Fruit fly (Drosophila melanogaster): ENCODE measurements around the gene EMC6.
A peak's percentile ranks its signal among the peaks of the same experiment; 100 is the strongest.

EMC6 gene

dm6 chr3R:25044816-25045551 lies 20.2 kb upstream of the EMC6 start, which contains the start of gene 5PtaseI:
Gene 5PtaseI, minus strand, starts transcription at chr3R:25045151.
- TF ChIP-seq bab1 (GFP tag; optimal IDR thresholded peaks at IDR 0.05): peak; percentile 14
- peak; percentile 86 for TF ChIP-seq tj (GFP tag; optimal IDR thresholded peaks at IDR 0.05)
- TF ChIP-seq cic (GFP tag; optimal IDR thresholded peaks at IDR 0.05): no peak

dm6 chr3R:25039028-25039476 lies 14.2 kb upstream of the EMC6 start, which contains the start of the genes Ythdf and bai:
Gene Ythdf, minus strand, starts transcription at chr3R:25039249.
Gene bai, plus strand, starts transcription at chr3R:25039374.
- peak; percentile 40 for TF ChIP-seq CG7101 (tag; optimal IDR thresholded peaks at IDR 0.05)
- no peak for TF ChIP-seq toe (GFP tag; optimal IDR thresholded peaks at IDR 0.05)
- TF ChIP-seq CG11617 (GFP tag; optimal IDR thresholded peaks at IDR 0.05): peak; percentile 46
- no peak for TF ChIP-seq CG5204 (GFP tag; optimal IDR thresholded peaks at IDR 0.05)
- TF ChIP-seq cic (GFP tag; optimal IDR thresholded peaks at IDR 0.05): no peak
- peak; percentile 30 for TF ChIP-seq bab1 (GFP tag; optimal IDR thresholded peaks at IDR 0.05)
- no peak for TF ChIP-seq tj (GFP tag; optimal IDR thresholded peaks at IDR 0.05)
- TF ChIP-seq CG1620 (GFP tag; optimal IDR thresholded peaks at IDR 0.05): peak; percentile 65
- TF ChIP-seq kay (GFP tag; ENCODE audit: borderline replicate concordance): no peak
- TF ChIP-seq Mnt (GFP tag; optimal IDR thresholded peaks at IDR 0.05): peak; percentile 58
- TF ChIP-seq CG7045 (GFP tag; optimal IDR thresholded peaks at IDR 0.05): no peak
- TF ChIP-seq Hr96 (GFP tag; optimal IDR thresholded peaks at IDR 0.05): no peak
- TF ChIP-seq CG33017 (tag; optimal IDR thresholded peaks at IDR 0.05): no peak
- TF ChIP-seq cnc (optimal IDR thresholded peaks at IDR 0.05): no peak
- peak; percentile 35 for TF ChIP-seq Crg-1 (GFP tag; optimal IDR thresholded peaks at IDR 0.05)
- TF ChIP-seq pad (GFP tag; optimal IDR thresholded peaks at IDR 0.05): peak; percentile 55
- TF ChIP-seq ovo (GFP tag; optimal IDR thresholded peaks at IDR 0.05): no peak
- TF ChIP-seq CG14711 (tag; optimal IDR thresholded peaks at IDR 0.05): peak; percentile 25
- peak; percentile 1 for TF ChIP-seq CG12768 (GFP tag; optimal IDR thresholded peaks at IDR 0.05)
- TF ChIP-seq Clk (GFP tag; optimal IDR thresholded peaks at IDR 0.05): peak; percentile 30

dm6 chr3R:25036644-25037043 lies 11.8 kb upstream of the EMC6 start, which contains the start of gene CG31115:
Gene CG31115, plus strand, starts transcription at chr3R:25036944.
- TF ChIP-seq cnc (optimal IDR thresholded peaks at IDR 0.05) (no peak), CG1620 (GFP tag; optimal IDR thresholded peaks at IDR 0.05) (no peak)

dm6 chr3R:25033142-25033586 lies 8.3 kb upstream of the EMC6 start, which contains the start of gene Smg6:
Gene Smg6, minus strand, starts transcription at chr3R:25033465.
- TF ChIP-seq Mnt (GFP tag; optimal IDR thresholded peaks at IDR 0.05) (peak; percentile 35), cic (GFP tag; optimal IDR thresholded peaks at IDR 0.05) (peak; percentile 39), CG14711 (tag; optimal IDR thresholded peaks at IDR 0.05) (no peak), CG12768 (GFP tag; optimal IDR thresholded peaks at IDR 0.05) (no peak), CG7045 (GFP tag; optimal IDR thresholded peaks at IDR 0.05) (no peak), CG11617 (GFP tag; optimal IDR thresholded peaks at IDR 0.05) (peak; percentile 31), pad (GFP tag; optimal IDR thresholded peaks at IDR 0.05) (no peak), tj (GFP tag; optimal IDR thresholded peaks at IDR 0.05) (peak; percentile 98), bab1 (GFP tag; optimal IDR thresholded peaks at IDR 0.05) (peak; percentile 64)

- TF ChIP-seq cnc (optimal IDR thresholded peaks at IDR 0.05) (peak in 1 of 2 experiments; percentile 56), Crg-1 (GFP tag; optimal IDR thresholded peaks at IDR 0.05) (no peak)
Observed at dm6 chr3R:25032686-25033085, 7.9 kb upstream of the EMC6 start.

- TF ChIP-seq cnc (optimal IDR thresholded peaks at IDR 0.05) (no peak), Mnt (GFP tag; optimal IDR thresholded peaks at IDR 0.05) (peak; percentile 34), Clk (GFP tag; optimal IDR thresholded peaks at IDR 0.05) (no peak), tj (GFP tag; optimal IDR thresholded peaks at IDR 0.05) (peak; percentile 10), CG33017 (tag; optimal IDR thresholded peaks at IDR 0.05) (no peak), CG1620 (GFP tag; optimal IDR thresholded peaks at IDR 0.05) (no peak), kay (GFP tag; ENCODE audit: borderline replicate concordance) (peak; percentile 95), CG7101 (tag; optimal IDR thresholded peaks at IDR 0.05) (peak; percentile 42), CG14711 (tag; optimal IDR thresholded peaks at IDR 0.05) (peak; percentile 8), ovo (GFP tag; optimal IDR thresholded peaks at IDR 0.05) (no peak), CG12768 (GFP tag; optimal IDR thresholded peaks at IDR 0.05) (peak; percentile 40), pad (GFP tag; optimal IDR thresholded peaks at IDR 0.05) (peak; percentile 41), CG7045 (GFP tag; optimal IDR thresholded peaks at IDR 0.05) (peak; percentile 28), CG11617 (GFP tag; optimal IDR thresholded peaks at IDR 0.05) (peak; percentile 74)
Observed at dm6 chr3R:25027281-25028219, 2.7 kb upstream of the EMC6 start.
